Fruit fly (Drosophila melanogaster) whole organism: ENCODE measurements around the gene CG14015.

Experiments
- Dll ChIP-seq: fragments of >200 bp; optimal IDR thresholded peaks from 2 replicates; lab custom pipeline; 2017
- pan ChIP-seq: fragments of >200 bp; optimal IDR thresholded peaks from 2 replicates; lab custom pipeline; 2017

dm6 chr2L:5496468-5497093, 42.4 kb downstream of the CG14015 start:
- TF ChIP-seq Dll (lab: Kevin White, UChicago) (no peak), pan (lab: Kevin White, UChicago) (no peak)
